Worm (Caenorhabditis elegans) whole organism, late embryonic: ENCODE data around the gene F36G9.13.

ENCODE experiments used
- T23F11.4 ChIP-seq: fragments of 200-800 bp; sonication (Bioruptor generic); optimal IDR thresholded peaks from 2 replicates; lab custom pipeline; 2018; ENCODE audit warnings: mild to moderate bottlenecking, missing genetic modification characterization, missing compliant biosample characterization
- ceh-19 ChIP-seq: fragments of 200-800 bp; sonication (Bioruptor generic); optimal IDR thresholded peaks from 2 replicates; lab custom pipeline; 2018; ENCODE audit warnings: mild to moderate bottlenecking, missing genetic modification characterization, missing compliant biosample characterization
- ceh-30 ChIP-seq: fragments of 150-350 bp; optimal IDR thresholded peaks from 2 replicates; lab custom pipeline; 2014; ENCODE audit warnings: missing biosample characterization, missing genetic modification characterization
- ceh-31 ChIP-seq: sonication (generic microtip); optimal IDR thresholded peaks from 2 replicates; lab custom pipeline; 2016; ENCODE audit warnings: missing genetic modification characterization, missing compliant biosample characterization
- ceh-9 ChIP-seq: sonication (generic microtip); optimal IDR thresholded peaks from 2 replicates; lab custom pipeline; 2016; ENCODE audit warnings: mild to moderate bottlenecking, missing genetic modification characterization, inconsistent platforms, missing compliant biosample characterization
- nhr-11 ChIP-seq: fragments of 150-350 bp; optimal IDR thresholded peaks from 2 replicates; lab custom pipeline; 2014; ENCODE audit warnings: missing biosample characterization, missing genetic modification characterization
- npax-4 ChIP-seq: sonication (generic microtip); optimal IDR thresholded peaks from 2 replicates; lab custom pipeline; 2016; ENCODE audit warnings: missing genetic modification characterization, missing compliant biosample characterization
- pros-1 ChIP-seq: fragments of 150-350 bp; optimal IDR thresholded peaks from 2 replicates; lab custom pipeline; 2014; ENCODE audit warnings: missing biosample characterization, missing genetic modification reagents, missing genetic modification characterization
- rnt-1 ChIP-seq: sonication (generic microtip); optimal IDR thresholded peaks from 2 replicates; lab custom pipeline; 2016; ENCODE audit warnings: missing genetic modification characterization, missing compliant biosample characterization

DNA sequence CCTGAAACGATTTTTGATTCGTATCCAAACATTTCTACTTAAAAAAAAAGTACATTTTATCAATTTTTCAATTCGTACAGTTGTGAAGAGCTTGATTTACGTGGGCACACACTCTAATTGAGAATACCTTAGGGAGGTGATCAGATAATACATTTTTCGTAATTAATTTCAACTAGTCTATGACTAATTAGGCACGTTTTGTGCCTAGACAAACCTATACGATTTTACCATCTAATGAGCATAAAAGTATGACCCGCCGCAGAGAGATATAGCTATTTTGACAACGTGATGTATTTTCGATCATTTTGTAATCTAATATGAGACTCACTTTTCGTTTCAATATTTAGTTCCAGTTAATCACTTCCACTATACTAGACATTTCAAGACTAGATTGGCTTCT is 33.9 kb downstream of the F36G9.13 start:
- TF ChIP-seq nhr-11 (tag; lab: Kevin White, UChicago) (no peak), ceh-30 (tag; lab: Kevin White, UChicago) (no peak), pros-1 (tag; lab: Kevin White, UChicago) (no peak), ceh-9 (tag; lab: Kevin White, UChicago) (no peak), ceh-19 (no peak), T23F11.4 (no peak), npax-4 (no peak), ceh-31 (tag; lab: Kevin White, UChicago) (no peak), rnt-1 (tag; lab: Kevin White, UChicago) (no peak)
